Worm (Caenorhabditis elegans) whole organism, young adult: ENCODE measurements around the gene fbxa-28.

Experiments
- B0035.1 ChIP-seq: sonication (generic microtip); optimal IDR thresholded peaks from 2 replicates; lab custom pipeline; 2016; ENCODE audit warnings: missing genetic modification characterization, mild to moderate bottlenecking, missing compliant biosample characterization, missing genotype, missing genetic modification reagents
- B0261.1 ChIP-seq: sonication (generic microtip); optimal IDR thresholded peaks from 2 replicates; lab custom pipeline; 2016; ENCODE audit warnings: mild to moderate bottlenecking, missing genetic modification characterization, moderate library complexity, missing compliant biosample characterization
- B0336.3 ChIP-seq: fragments of 200-800 bp; sonication (Bioruptor generic); IDR thresholded peaks from 2 replicates; pipeline ENCODE4 v1.3.6; 2022; ENCODE audit warnings: missing genetic modification characterization, missing compliant biosample characterization
- F37B4.10 ChIP-seq: fragments of 200-800 bp; sonication (Bioruptor generic); IDR thresholded peaks from 2 replicates; pipeline ENCODE4 v1.3.6; 2022; ENCODE audit warnings: missing genetic modification characterization, missing compliant biosample characterization
- K11D2.4 ChIP-seq: fragments of 200-800 bp; sonication (Bioruptor generic); IDR thresholded peaks from 2 replicates; pipeline ENCODE4 v1.3.6; 2022; ENCODE audit warnings: missing genetic modification reagents, missing genetic modification characterization, missing compliant biosample characterization
- Y53F4B.3 ChIP-seq: fragments of 200-800 bp; sonication (Bioruptor generic); IDR thresholded peaks from 2 replicates; pipeline ENCODE4 v1.3.6; 2022; ENCODE audit warnings: missing genetic modification reagents, missing genetic modification characterization, missing compliant biosample characterization
- ZK185.1 ChIP-seq: sonication (generic microtip); optimal IDR thresholded peaks from 2 replicates; lab custom pipeline; 2016; ENCODE audit warnings: mild to moderate bottlenecking, missing genetic modification characterization, missing compliant biosample characterization; ENCODE audit not compliant: poor library complexity, severe bottlenecking
- akir-1 ChIP-seq: fragments of 200-800 bp; sonication (Bioruptor generic); optimal IDR thresholded peaks from 2 replicates; lab custom pipeline; 2018; ENCODE audit warnings: mild to moderate bottlenecking, missing genetic modification characterization, moderate library complexity, missing compliant biosample characterization
- ama-1 ChIP-seq, 3 experiments: fragments of 150-350 bp in 1 of 3; sonication (generic microtip) in 2 of 3; optimal IDR thresholded peaks; 2 replicates each; lab custom pipeline; 2014 to 2018; ENCODE audit warnings: missing biosample characterization in 2 of 3, missing genetic modification characterization in 2 of 3, missing genetic modification reagents in 2 of 3
- aptf-2 ChIP-seq: fragments of 200-800 bp; sonication (Bioruptor generic); conservative IDR thresholded peaks from 2 replicates; pipeline ENCODE4 v1.3.6; 2022; ENCODE audit warnings: missing genetic modification reagents, missing genetic modification characterization, missing compliant biosample characterization
- attf-3 ChIP-seq: fragments of 200-800 bp; sonication (Bioruptor generic); conservative IDR thresholded peaks from 2 replicates; pipeline ENCODE4 v1.3.6; 2022; ENCODE audit warnings: missing genetic modification reagents, missing genetic modification characterization, missing compliant biosample characterization
- attf-6 ChIP-seq: fragments of 200-800 bp; sonication (Bioruptor generic); IDR thresholded peaks from 2 replicates; pipeline ENCODE4 v1.3.6; 2022; ENCODE audit warnings: missing genetic modification reagents, missing genetic modification characterization, missing compliant biosample characterization
- bed-1 ChIP-seq: fragments of 200-800 bp; sonication (Bioruptor generic); IDR thresholded peaks from 2 replicates; pipeline ENCODE4 v1.3.6; 2022; ENCODE audit warnings: missing genetic modification reagents, missing genetic modification characterization, missing compliant biosample characterization
- ccch-3 ChIP-seq: fragments of 200-800 bp; sonication (Bioruptor generic); optimal IDR thresholded peaks from 2 replicates; lab custom pipeline; 2018; ENCODE audit warnings: mild to moderate bottlenecking, missing genetic modification characterization, missing compliant biosample characterization
- cebp-1 ChIP-seq, 2 experiments: fragments of 200-800 bp in 1 of 2; sonication (Bioruptor generic) in 1 of 2; sonication (generic microtip) in 1 of 2; IDR thresholded peaks in 1 of 2; optimal IDR thresholded peaks in 1 of 2; 2 replicates each; pipeline versions ENCODE4 v1.3.6 to Lab custom; 2017 to 2022; ENCODE audit warnings: missing compliant biosample characterization in 2 of 2, missing genetic modification characterization in 2 of 2, mild to moderate bottlenecking in 1 of 2, missing genetic modification reagents in 1 of 2, moderate library complexity in 1 of 2
- cebp-2 ChIP-seq: fragments of 200-800 bp; sonication (Bioruptor generic); IDR thresholded peaks from 2 replicates; pipeline ENCODE4 v1.3.6; 2022; ENCODE audit warnings: missing genetic modification characterization, missing compliant biosample characterization
- ceh-40 ChIP-seq: fragments of 200-800 bp; sonication (Bioruptor generic); IDR thresholded peaks from 2 replicates; pipeline ENCODE4 v1.3.6; 2022; ENCODE audit warnings: missing genetic modification characterization, missing compliant biosample characterization
- efl-1 ChIP-seq: fragments of 150-350 bp; optimal IDR thresholded peaks from 2 replicates; lab custom pipeline; 2014; ENCODE audit warnings: missing biosample characterization, missing genetic modification reagents, missing genetic modification characterization
- egrh-3 ChIP-seq: fragments of 200-800 bp; sonication (Bioruptor generic); IDR thresholded peaks from 2 replicates; pipeline ENCODE4 v1.3.6; 2022; ENCODE audit warnings: missing genetic modification reagents, missing genetic modification characterization, missing compliant biosample characterization
- ekl-4 ChIP-seq: fragments of 200-800 bp; sonication (Bioruptor generic); IDR thresholded peaks from 2 replicates; pipeline ENCODE4 v1.3.6; 2022; ENCODE audit warnings: missing genetic modification reagents, missing genetic modification characterization, missing compliant biosample characterization
- ets-4 ChIP-seq: fragments of 200-800 bp; sonication (Bioruptor generic); optimal IDR thresholded peaks from 2 replicates; lab custom pipeline; 2018; ENCODE audit warnings: mild to moderate bottlenecking, missing genetic modification characterization, missing compliant biosample characterization
- lag-1 ChIP-seq: fragments of 200-800 bp; sonication (Bioruptor generic); IDR thresholded peaks from 2 replicates; pipeline ENCODE4 v1.3.6; 2022; ENCODE audit warnings: missing genetic modification reagents, missing genetic modification characterization, missing compliant biosample characterization
- let-607 ChIP-seq, 2 experiments: fragments of 200-800 bp in 1 of 2; sonication (Bioruptor generic) in 1 of 2; sonication (generic microtip) in 1 of 2; optimal IDR thresholded peaks; 2 replicates each; lab custom pipeline; 2016 to 2018; ENCODE audit warnings: mild to moderate bottlenecking in 2 of 2, missing compliant biosample characterization in 2 of 2, missing genetic modification characterization in 2 of 2, moderate library complexity in 2 of 2, missing genotype in 1 of 2
- lsy-27 ChIP-seq: sonication (generic microtip); optimal IDR thresholded peaks from 2 replicates; lab custom pipeline; 2017; ENCODE audit warnings: missing genetic modification characterization, mild to moderate bottlenecking, missing compliant biosample characterization, antibody characterized with exemption, missing genotype, borderline replicate concordance; ENCODE audit not compliant: insufficient read depth
- madf-6 ChIP-seq: fragments of 200-800 bp; sonication (Bioruptor generic); IDR thresholded peaks from 2 replicates; pipeline ENCODE4 v1.3.6; 2022; ENCODE audit warnings: missing genetic modification reagents, missing genetic modification characterization, missing compliant biosample characterization
- mcd-1 ChIP-seq: fragments of 200-800 bp; sonication (Bioruptor generic); IDR thresholded peaks from 2 replicates; pipeline ENCODE4 v1.3.6; 2022; ENCODE audit warnings: missing genetic modification reagents, missing genetic modification characterization, missing compliant biosample characterization
- mel-28 ChIP-seq: sonication (generic microtip); optimal IDR thresholded peaks from 2 replicates; lab custom pipeline; 2016; ENCODE audit warnings: borderline replicate concordance, mild to moderate bottlenecking, missing genetic modification characterization, missing compliant biosample characterization
- mes-4 ChIP-seq: sonication (generic microtip); optimal IDR thresholded peaks from 2 replicates; lab custom pipeline; 2016; ENCODE audit warnings: missing genotype, missing genetic modification characterization, missing compliant biosample characterization
- nhr-27 ChIP-seq: fragments of 200-800 bp; sonication (Bioruptor generic); optimal IDR thresholded peaks from 2 replicates; lab custom pipeline; 2018; ENCODE audit warnings: mild to moderate bottlenecking, missing genetic modification characterization, moderate library complexity, missing compliant biosample characterization
- pha-4 ChIP-seq: fragments of 150-350 bp; sonication (generic microtip); optimal IDR thresholded peaks from 2 replicates; lab custom pipeline; 2014; ENCODE audit warnings: missing biosample characterization, missing genetic modification reagents, missing genetic modification characterization
- rcor-1 ChIP-seq: fragments of 200-800 bp; sonication (Bioruptor generic); IDR thresholded peaks from 2 replicates; pipeline ENCODE4 v1.3.6; 2022; ENCODE audit warnings: missing genetic modification reagents, missing genetic modification characterization, missing compliant biosample characterization
- rpc-1 ChIP-seq, 2 experiments: fragments of 150-350 bp in 1 of 2; sonication (generic microtip) in 1 of 2; optimal IDR thresholded peaks; 2 replicates each; lab custom pipeline; 2014 to 2018; ENCODE audit warnings: missing biosample characterization in 1 of 2, missing genetic modification characterization in 1 of 2, missing genetic modification reagents in 1 of 2, missing genotype in 1 of 2
- sea-2 ChIP-seq: fragments of 200-800 bp; sonication (Bioruptor generic); IDR thresholded peaks from 2 replicates; pipeline ENCODE4 v1.3.6; 2022; ENCODE audit warnings: missing genetic modification characterization, missing compliant biosample characterization
- snpc-1.1 ChIP-seq: sonication (generic microtip); optimal IDR thresholded peaks from 2 replicates; lab custom pipeline; 2017; ENCODE audit warnings: missing genetic modification characterization, mild to moderate bottlenecking, missing compliant biosample characterization, antibody characterized with exemption, moderate library complexity, missing genotype, missing genetic modification reagents; ENCODE audit not compliant: insufficient read depth
- snpc-4 ChIP-seq, 5 experiments: fragments of 150-350 bp in 1 of 5; sonication (generic microtip) in 4 of 5; optimal IDR thresholded peaks; 2 replicates each; lab custom pipeline; 2014 to 2018; ENCODE audit warnings: missing genetic modification characterization in 5 of 5, missing biosample characterization in 3 of 5, antibody characterized with exemption in 2 of 5, mild to moderate bottlenecking in 2 of 5, missing compliant biosample characterization in 2 of 5, missing genotype in 2 of 5, moderate library complexity in 2 of 5, missing genetic modification reagents in 1 of 5
- sptf-2 ChIP-seq: fragments of 200-800 bp; sonication (Bioruptor generic); optimal IDR thresholded peaks from 2 replicates; lab custom pipeline; 2018; ENCODE audit warnings: mild to moderate bottlenecking, missing genetic modification characterization, missing compliant biosample characterization
- unc-62 ChIP-seq: fragments of 150-350 bp; optimal IDR thresholded peaks from 2 replicates; lab custom pipeline; 2014; ENCODE audit warnings: missing biosample characterization, missing genetic modification reagents, missing genetic modification characterization
- zfh-2 ChIP-seq: fragments of 200-800 bp; sonication (Bioruptor generic); conservative IDR thresholded peaks from 2 replicates; pipeline ENCODE4 v1.3.6; 2022; ENCODE audit warnings: missing genetic modification reagents, missing genetic modification characterization, missing compliant biosample characterization
- ztf-18 ChIP-seq: sonication (generic microtip); optimal IDR thresholded peaks from 2 replicates; lab custom pipeline; 2016; ENCODE audit warnings: missing genotype, mild to moderate bottlenecking, missing genetic modification characterization, missing compliant biosample characterization
- ztf-28 ChIP-seq: fragments of 200-800 bp; sonication (Bioruptor generic); IDR thresholded peaks from 2 replicates; pipeline ENCODE4 v1.3.6; 2022; ENCODE audit warnings: missing genetic modification reagents, missing genetic modification characterization, missing compliant biosample characterization
- ztf-3 ChIP-seq: fragments of 200-800 bp; sonication (Bioruptor generic); optimal IDR thresholded peaks from 2 replicates; lab custom pipeline; 2018; ENCODE audit warnings: mild to moderate bottlenecking, missing genetic modification characterization, missing compliant biosample characterization

Gene fbxa-28

ce11 chrIII:1342919-1343419, 45.3 kb downstream of the fbxa-28 start, which contains the start of gene fbxa-27:
TSS of gene fbxa-27 (plus strand) at chrIII:1342969.
- no peak for TF ChIP-seq ztf-3 (GFP tag; lab: Kevin White, UChicago)
- no peak for TF ChIP-seq zfh-2 (GFP tag; lab: Robert Waterston, UW)
- TF ChIP-seq ets-4 (GFP tag; lab: Kevin White, UChicago): no peak
- TF ChIP-seq attf-6 (GFP tag; lab: Robert Waterston, UW): no peak
- no peak for TF ChIP-seq snpc-4 (GFP tag; optimal IDR thresholded peaks at IDR 0.05; lab: Kevin White, UChicago)
- no peak for TF ChIP-seq snpc-4 (tag; optimal IDR thresholded peaks at IDR 0.05; lab: Kevin White, UChicago)
- TF ChIP-seq attf-3 (GFP tag; lab: Robert Waterston, UW): no peak
- TF ChIP-seq akir-1: no peak
- no peak for TF ChIP-seq mel-28
- TF ChIP-seq pha-4 (tag; lab: Kevin White, UChicago): no peak
- no peak for TF ChIP-seq ccch-3 (GFP tag; lab: Kevin White, UChicago)
- no peak for TF ChIP-seq ZK185.1 (tag; lab: Kevin White, UChicago)
- TF ChIP-seq ekl-4: no peak
- TF ChIP-seq K11D2.4: no peak
- no peak for TF ChIP-seq F37B4.10 (GFP tag; lab: Robert Waterston, UW)
- no peak for TF ChIP-seq B0261.1 (tag; lab: Kevin White, UChicago)
- TF ChIP-seq sptf-2 (GFP tag; lab: Kevin White, UChicago): no peak

- no peak for TF ChIP-seq unc-62 (GFP tag; lab: Kevin White, UChicago)
Observed at ce11 chrIII:1345694-1346093, 48.0 kb downstream of the fbxa-28 start, which contains the start of gene Y82E9BL.6. TSS of gene Y82E9BL.6 (minus strand) at chrIII:1345794.

- TF ChIP-seq B0035.1 (tag; lab: Kevin White, UChicago) (no peak), unc-62 (GFP tag; lab: Kevin White, UChicago) (no peak), rcor-1 (GFP tag; lab: Robert Waterston, UW) (no peak), ceh-40 (GFP tag; lab: Robert Waterston, UW) (no peak), mcd-1 (GFP tag; lab: Robert Waterston, UW) (no peak), pha-4 (tag; lab: Kevin White, UChicago) (no peak), efl-1 (GFP tag; lab: Kevin White, UChicago) (no peak), snpc-1.1 (tag; lab: Kevin White, UChicago) (no peak), rpc-1 (optimal IDR thresholded peaks at IDR 0.05; lab: Kevin White, UChicago) (no peak), rpc-1 (tag; optimal IDR thresholded peaks at IDR 0.05; lab: Kevin White, UChicago) (no peak), mes-4 (tag; lab: Kevin White, UChicago) (no peak), ama-1 (optimal IDR thresholded peaks at IDR 0.05; lab: Kevin White, UChicago) (no peak), ama-1 (GFP tag; optimal IDR thresholded peaks at IDR 0.05; lab: Kevin White, UChicago) (no peak), cebp-2 (GFP tag; lab: Robert Waterston, UW) (no peak), ztf-28 (GFP tag; lab: Robert Waterston, UW) (no peak)
Observed at ce11 chrIII:1347003-1347402, 49.3 kb downstream of the fbxa-28 start.

ce11 chrIII:1347539-1347938, 49.8 kb downstream of the fbxa-28 start, which contains the start of gene Y82E9BL.5:
TSS of gene Y82E9BL.5 (minus strand) at chrIII:1347639.
- TF ChIP-seq ztf-18 (tag; lab: Kevin White, UChicago): no peak
- TF ChIP-seq efl-1 (GFP tag; lab: Kevin White, UChicago): no peak
- no peak for TF ChIP-seq B0336.3 (GFP tag; lab: Robert Waterston, UW)
- no peak for TF ChIP-seq let-607 (tag; optimal IDR thresholded peaks at IDR 0.05; lab: Kevin White, UChicago)
- TF ChIP-seq madf-6 (GFP tag; lab: Robert Waterston, UW): no peak
- no peak for TF ChIP-seq lag-1 (GFP tag; lab: Robert Waterston, UW)
- no peak for TF ChIP-seq bed-1 (GFP tag; lab: Robert Waterston, UW)
- TF ChIP-seq sea-2 (GFP tag; lab: Robert Waterston, UW): no peak
- no peak for TF ChIP-seq nhr-27 (tag; lab: Kevin White, UChicago)
- no peak for TF ChIP-seq Y53F4B.3 (GFP tag; lab: Robert Waterston, UW)
- no peak for TF ChIP-seq ceh-40 (GFP tag; lab: Robert Waterston, UW)
- TF ChIP-seq B0035.1 (tag; lab: Kevin White, UChicago): no peak
- TF ChIP-seq cebp-1 (GFP tag; IDR thresholded peaks at IDR 0.05; lab: Robert Waterston, UW): no peak
- no peak for TF ChIP-seq cebp-1 (tag; optimal IDR thresholded peaks at IDR 0.05; lab: Kevin White, UChicago)
- no peak for TF ChIP-seq aptf-2 (GFP tag; lab: Robert Waterston, UW)
- no peak for TF ChIP-seq egrh-3 (GFP tag; lab: Robert Waterston, UW)
- no peak for TF ChIP-seq lsy-27 (tag; lab: Kevin White, UChicago)
